Fruit fly (Drosophila melanogaster) whole organism, embryonic: ENCODE results near the gene CG6847.

ENCODE experiments used
- Atf3 ChIP-seq: fragments of 200-800 bp; sonication (Bioruptor generic); optimal IDR thresholded peaks from 3 replicates; lab custom pipeline; 2016; ENCODE audit warnings: missing biosample characterization, missing genetic modification characterization
- Atf6 ChIP-seq: fragments of 200-800 bp; sonication (Bioruptor generic); IDR thresholded peaks from 2 replicates; pipeline ENCODE4 v1.3.6; 2022; ENCODE audit warnings: missing biosample characterization, missing genetic modification characterization
- B-H1 ChIP-seq: fragments of 200-800 bp; sonication (Bioruptor generic); IDR thresholded peaks from 3 replicates; pipeline ENCODE4 v1.3.6; 2022; ENCODE audit warnings: missing biosample characterization, missing genetic modification characterization
- B-H2 ChIP-seq: fragments of 200-800 bp; sonication (Bioruptor generic); optimal IDR thresholded peaks from 2 replicates; lab custom pipeline; 2018; ENCODE audit warnings: missing biosample characterization, mild to moderate bottlenecking, missing genetic modification characterization
- CG10462 ChIP-seq: fragments of 200-800 bp; sonication (Bioruptor generic); optimal IDR thresholded peaks from 2 replicates; lab custom pipeline; 2016; ENCODE audit warnings: missing biosample characterization, missing genetic modification characterization
- CG10654 ChIP-seq: fragments of 200-800 bp; sonication (Bioruptor generic); optimal IDR thresholded peaks from 2 replicates; lab custom pipeline; 2016; ENCODE audit warnings: missing biosample characterization, missing genetic modification characterization
- CG11560 ChIP-seq: fragments of 200-800 bp; sonication (Bioruptor generic); IDR thresholded peaks from 3 replicates; pipeline ENCODE4 v1.3.6; 2022; ENCODE audit warnings: missing biosample characterization, missing genetic modification characterization
- CG12219 ChIP-seq: fragments of 200-800 bp; sonication (Bioruptor generic); optimal IDR thresholded peaks from 3 replicates; lab custom pipeline; 2018; ENCODE audit warnings: missing biosample characterization, mild to moderate bottlenecking, missing genetic modification characterization
- CG12942 ChIP-seq: fragments of 200-800 bp; sonication (Bioruptor generic); optimal IDR thresholded peaks from 3 replicates; lab custom pipeline; 2016; ENCODE audit warnings: missing biosample characterization, missing genetic modification characterization
- CG13296 ChIP-seq: fragments of 200-800 bp; sonication (Bioruptor generic); optimal IDR thresholded peaks from 3 replicates; lab custom pipeline; 2018; ENCODE audit warnings: missing biosample characterization, mild to moderate bottlenecking, missing genetic modification characterization
- CG14050 ChIP-seq: fragments of 200-800 bp; sonication (Bioruptor generic); IDR thresholded peaks from 3 replicates; pipeline ENCODE4 v1.3.6; 2022; ENCODE audit warnings: missing biosample characterization, missing genetic modification characterization
- CG14441 ChIP-seq: fragments of 200-800 bp; sonication (Bioruptor generic); IDR thresholded peaks from 2 replicates; pipeline ENCODE4 v1.3.6; 2022; ENCODE audit warnings: missing biosample characterization, missing genetic modification characterization
- CG15011 ChIP-seq: fragments of 200-800 bp; sonication (Bioruptor generic); optimal IDR thresholded peaks from 3 replicates; lab custom pipeline; 2018; ENCODE audit warnings: missing biosample characterization, mild to moderate bottlenecking, missing genetic modification characterization
- CG16863 ChIP-seq: fragments of 200-800 bp; sonication (Bioruptor generic); optimal IDR thresholded peaks from 3 replicates; lab custom pipeline; 2016; ENCODE audit warnings: missing biosample characterization, missing genetic modification characterization
- CG17912 ChIP-seq: fragments of 200-800 bp; sonication (Bioruptor generic); optimal IDR thresholded peaks from 2 replicates; lab custom pipeline; 2018; ENCODE audit warnings: missing biosample characterization, mild to moderate bottlenecking, missing genetic modification characterization
- CG18262 ChIP-seq: fragments of 200-800 bp; optimal IDR thresholded peaks from 3 replicates; lab custom pipeline; 2019; ENCODE audit warnings: missing biosample characterization, mild to moderate bottlenecking, missing genetic modification characterization, moderate library complexity
- CG2120 ChIP-seq: fragments of 200-800 bp; sonication (Bioruptor generic); optimal IDR thresholded peaks from 3 replicates; lab custom pipeline; 2016; ENCODE audit warnings: missing biosample characterization, missing genetic modification characterization
- CG2199 ChIP-seq: fragments of 200-800 bp; sonication (Bioruptor generic); IDR thresholded peaks from 3 replicates; pipeline ENCODE4 v1.3.6; 2022; ENCODE audit warnings: missing biosample characterization, missing genetic modification characterization
- CG3065 ChIP-seq: fragments of 200-800 bp; sonication (Bioruptor generic); optimal IDR thresholded peaks from 2 replicates; lab custom pipeline; 2016; ENCODE audit warnings: missing biosample characterization, missing genetic modification characterization
- CG31365 ChIP-seq: fragments of 200-800 bp; sonication (Bioruptor generic); optimal IDR thresholded peaks from 2 replicates; lab custom pipeline; 2018; ENCODE audit warnings: missing biosample characterization, mild to moderate bottlenecking, missing genetic modification characterization
- CG32772 ChIP-seq: fragments of 200-800 bp; sonication (Bioruptor generic); IDR thresholded peaks from 2 replicates; pipeline ENCODE4 v1.3.6; 2022; ENCODE audit warnings: missing biosample characterization, missing genetic modification characterization
- CG4424 ChIP-seq: fragments of 200-800 bp; sonication (Bioruptor generic); optimal IDR thresholded peaks from 3 replicates; lab custom pipeline; 2016; ENCODE audit warnings: missing biosample characterization, missing genetic modification characterization
- CG6689 ChIP-seq: fragments of 200-800 bp; sonication (Bioruptor generic); IDR thresholded peaks from 2 replicates; pipeline ENCODE4 v1.3.6; 2022; ENCODE audit warnings: missing biosample characterization, missing genetic modification characterization
- CG8290 ChIP-seq, 3 experiments: fragments of 200-800 bp; sonication (Bioruptor generic); optimal IDR thresholded peaks; 2 replicates each; lab custom pipeline; 2016 to 2019; ENCODE audit warnings: missing biosample characterization in 3 of 3, missing genetic modification characterization in 3 of 3, mild to moderate bottlenecking in 2 of 3, moderate library complexity in 1 of 3
- D ChIP-seq, 2 experiments: fragments of 200-800 bp in 1 of 2; fragments of >200 bp in 1 of 2; sonication (Bioruptor generic) in 1 of 2; optimal IDR thresholded peaks; 2 replicates in 1 of 2; 3 replicates in 1 of 2; lab custom pipeline; 2017; ENCODE audit warnings: mild to moderate bottlenecking in 1 of 2, missing biosample characterization in 1 of 2, missing genetic modification characterization in 1 of 2, missing genetic modification reagents in 1 of 2
- Fer1 ChIP-seq: fragments of 200-800 bp; sonication (Bioruptor generic); optimal IDR thresholded peaks from 2 replicates; lab custom pipeline; 2017; ENCODE audit warnings: missing biosample characterization, mild to moderate bottlenecking, missing genetic modification characterization
- Hmr ChIP-seq: fragments of 200-800 bp; sonication (Bioruptor generic); optimal IDR thresholded peaks from 3 replicates; lab custom pipeline; 2017; ENCODE audit warnings: mild to moderate bottlenecking, missing biosample characterization, missing genetic modification reagents, missing genetic modification characterization
- Hr3 ChIP-seq: fragments of 200-800 bp; sonication (Bioruptor generic); optimal IDR thresholded peaks from 3 replicates; lab custom pipeline; 2016; ENCODE audit warnings: missing biosample characterization, missing genetic modification characterization
- NC2α ChIP-seq: fragments of 200-800 bp; sonication (Bioruptor generic); optimal IDR thresholded peaks from 2 replicates; lab custom pipeline; 2016; ENCODE audit warnings: missing biosample characterization, missing genetic modification characterization
- NC2β ChIP-seq: fragments of 200-800 bp; sonication (Bioruptor generic); optimal IDR thresholded peaks from 2 replicates; lab custom pipeline; 2016; ENCODE audit warnings: missing biosample characterization, missing genetic modification characterization
- Sry-β ChIP-seq: fragments of 200-800 bp; sonication (Bioruptor generic); optimal IDR thresholded peaks from 2 replicates; lab custom pipeline; 2018; ENCODE audit warnings: missing biosample characterization, mild to moderate bottlenecking, missing genetic modification characterization, moderate library complexity
- Taf1 ChIP-seq: fragments of 200-800 bp; sonication (Bioruptor generic); IDR thresholded peaks from 2 replicates; pipeline ENCODE4 v1.3.6; 2022; ENCODE audit warnings: missing biosample characterization, missing genetic modification characterization
- Vsx1 ChIP-seq: fragments of 200-800 bp; sonication (Bioruptor generic); optimal IDR thresholded peaks from 2 replicates; lab custom pipeline; 2017; ENCODE audit warnings: missing biosample characterization, mild to moderate bottlenecking, missing genetic modification characterization, missing genetic modification reagents
- ab ChIP-seq: fragments of 200-800 bp; sonication (Bioruptor generic); optimal IDR thresholded peaks from 2 replicates; lab custom pipeline; 2016; ENCODE audit warnings: missing biosample characterization, missing genetic modification characterization
- bowl ChIP-seq: fragments of 200-800 bp; sonication (Bioruptor generic); IDR thresholded peaks from 2 replicates; pipeline ENCODE4 v1.3.6; 2022; ENCODE audit warnings: missing biosample characterization, missing genetic modification characterization
- btn ChIP-seq: fragments of 200-800 bp; sonication (Bioruptor generic); optimal IDR thresholded peaks from 2 replicates; lab custom pipeline; 2016; ENCODE audit warnings: missing biosample characterization, missing genetic modification characterization
- chif ChIP-seq, 2 experiments: fragments of 200-800 bp; sonication (Bioruptor generic); optimal IDR thresholded peaks; 3 replicates each; lab custom pipeline; 2016; ENCODE audit warnings: missing biosample characterization in 2 of 2, missing genetic modification characterization in 2 of 2
- chinmo ChIP-seq: fragments of 200-800 bp; sonication (Bioruptor generic); IDR thresholded peaks from 4 replicates; pipeline ENCODE4 v1.3.6; 2022; ENCODE audit warnings: missing biosample characterization, missing genetic modification characterization; ENCODE audit not compliant: partially characterized antibody
- ci ChIP-seq: fragments of 200-800 bp; sonication (Bioruptor generic); IDR thresholded peaks from 3 replicates; pipeline ENCODE4 v1.3.6; 2022; ENCODE audit warnings: missing biosample characterization, missing genetic modification characterization
- danr ChIP-seq: fragments of 200-800 bp; sonication (Bioruptor generic); IDR thresholded peaks from 2 replicates; pipeline ENCODE4 v1.3.6; 2022; ENCODE audit warnings: missing biosample characterization, missing genetic modification characterization
- dmrt11E ChIP-seq: fragments of 200-800 bp; sonication (Bioruptor generic); optimal IDR thresholded peaks from 3 replicates; lab custom pipeline; 2018; ENCODE audit warnings: missing biosample characterization, mild to moderate bottlenecking, missing genetic modification characterization, moderate library complexity
- eve ChIP-seq, 2 experiments: fragments of >200 bp; optimal IDR thresholded peaks; 2 replicates each; lab custom pipeline; 2017; ENCODE audit warnings: missing biosample characterization in 2 of 2, missing genetic modification characterization in 2 of 2
- fru ChIP-seq: fragments of >200 bp; optimal IDR thresholded peaks from 2 replicates; lab custom pipeline; 2017
- her ChIP-seq: fragments of 200-800 bp; sonication (Bioruptor generic); optimal IDR thresholded peaks from 2 replicates; lab custom pipeline; 2016; ENCODE audit warnings: missing biosample characterization, missing genetic modification characterization
- kay ChIP-seq: fragments of 200-800 bp; sonication (Bioruptor generic); optimal IDR thresholded peaks from 2 replicates; lab custom pipeline; 2016; ENCODE audit warnings: missing biosample characterization, missing genetic modification characterization
- phol ChIP-seq: fragments of 200-800 bp; sonication (Bioruptor generic); optimal IDR thresholded peaks from 3 replicates; lab custom pipeline; 2018; ENCODE audit warnings: missing biosample characterization, mild to moderate bottlenecking, missing genetic modification characterization, moderate library complexity
- slbo ChIP-seq: fragments of 200-800 bp; sonication (Bioruptor generic); IDR thresholded peaks from 2 replicates; pipeline ENCODE4 v1.3.6; 2022; ENCODE audit warnings: missing biosample characterization, missing genetic modification characterization
- z ChIP-seq: fragments of 200-800 bp; sonication (Bioruptor generic); IDR thresholded peaks from 3 replicates; pipeline ENCODE4 v1.3.6; 2022; ENCODE audit warnings: missing biosample characterization, missing genetic modification characterization

The CG6847 gene

DNA sequence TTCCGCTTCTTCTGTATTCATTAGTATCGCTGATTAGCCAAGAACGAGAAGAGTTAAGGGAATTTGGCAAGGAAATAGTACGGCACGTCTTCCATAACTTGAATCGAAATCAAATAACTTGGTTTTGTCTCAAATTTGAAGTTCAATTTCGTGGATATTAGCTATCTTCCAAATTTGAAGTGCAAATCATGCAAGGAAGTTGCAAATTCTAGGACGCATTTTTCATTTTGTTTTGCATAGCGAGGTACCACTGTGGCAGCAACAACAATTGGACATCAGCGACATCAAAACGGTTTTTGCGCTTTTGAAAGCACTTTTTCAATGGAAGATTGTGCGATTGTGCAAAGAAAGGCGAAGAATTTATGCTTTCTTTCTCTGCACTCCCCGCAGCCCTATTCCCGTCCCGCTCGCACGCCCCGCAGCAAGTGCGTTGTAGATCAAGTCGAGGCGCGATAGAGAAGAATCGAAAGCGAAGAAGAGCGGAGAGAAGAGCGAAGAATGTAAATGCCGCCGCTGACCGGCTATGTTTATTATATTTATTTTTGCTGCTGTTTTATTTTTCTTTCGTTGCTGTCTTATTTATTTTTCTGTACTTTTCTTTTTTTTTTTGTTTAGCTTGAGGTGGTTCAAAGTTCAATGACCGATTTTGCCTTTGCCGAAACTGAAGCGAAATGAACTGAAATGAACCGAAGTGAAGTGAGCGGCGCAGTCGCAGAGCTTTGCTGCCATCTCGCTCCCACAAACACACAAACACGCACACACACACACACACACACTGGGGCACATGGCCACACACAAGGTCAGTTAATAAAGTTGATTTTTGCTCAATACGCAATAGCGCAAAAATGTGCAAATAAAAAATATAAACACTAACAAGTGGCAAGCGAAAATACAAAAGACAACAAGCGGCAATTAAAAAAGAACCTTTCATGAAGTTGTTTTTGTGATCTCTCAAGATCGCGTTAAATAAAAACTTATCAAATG, 29.8 kb upstream of the CG6847 start (continued):
- TF ChIP-seq CG16863 (GFP tag; lab: Kevin White, UChicago) (peak; percentile 39), kay (GFP tag; lab: Kevin White, UChicago) (no peak), Taf1 (peak; percentile 57; the same call in 1 of the 2 replicates), CG8290 (GFP tag; optimal IDR thresholded peaks at IDR 0.05; lab: Kevin White, UChicago) (no peak), CG8290 (tag; optimal IDR thresholded peaks at IDR 0.05; lab: Kevin White, UChicago) (peak in 1 of 2 experiments; percentile 85), CG14441 (peak; percentile 73), CG14050 (GFP tag; lab: Robert Waterston, UW) (peak; percentile 48; the same call in 2 of the 3 replicates), phol (tag; lab: Kevin White, UChicago) (peak; percentile 51), NC2α (no peak), CG32772 (GFP tag; lab: Robert Waterston, UW) (peak; percentile 32; the same call in 1 of the 2 replicates), Sry-β (GFP tag; lab: Kevin White, UChicago) (no peak), slbo (GFP tag; lab: Robert Waterston, UW) (peak; percentile 81), Fer1 (peak; percentile 33), Atf6 (GFP tag; lab: Robert Waterston, UW) (peak; percentile 61; the same call in 1 of the 2 replicates), B-H1 (GFP tag; lab: Robert Waterston, UW) (peak; percentile 38; the same call in 1 of the 3 replicates), CG17912 (GFP tag; lab: Kevin White, UChicago) (no peak), CG2120 (GFP tag; lab: Kevin White, UChicago) (peak; percentile 76), eve (GFP tag; optimal IDR thresholded peaks at IDR 0.05; lab: Kevin White, UChicago) (peak in 1 of 2 experiments; percentile 83), dmrt11E (tag; lab: Kevin White, UChicago) (no peak), CG4424 (GFP tag; lab: Kevin White, UChicago) (peak; percentile 33), Hmr (GFP tag; lab: Kevin White, UChicago) (peak; percentile 43), B-H2 (no peak), Atf3 (GFP tag; lab: Kevin White, UChicago) (no peak), CG13296 (GFP tag; lab: Kevin White, UChicago) (peak; percentile 17), CG31365 (peak; percentile 25), CG10462 (no peak), btn (no peak), CG10654 (peak; percentile 24), CG2199 (GFP tag; lab: Robert Waterston, UW) (no peak), chif (GFP tag; optimal IDR thresholded peaks at IDR 0.05; lab: Kevin White, UChicago) (peak in 1 of 2 experiments; percentile 15), her (GFP tag; lab: Kevin White, UChicago) (peak; percentile 54), CG6689 (GFP tag; lab: Robert Waterston, UW) (no peak), CG12942 (no peak), ab (no peak), fru (lab: Kevin White, UChicago) (no peak), CG15011 (GFP tag; lab: Kevin White, UChicago) (no peak), CG11560 (tag; lab: Robert Waterston, UW) (no peak), Vsx1 (no peak), z (GFP tag; lab: Robert Waterston, UW) (no peak), CG12219 (GFP tag; lab: Kevin White, UChicago) (peak; percentile 21), CG3065 (GFP tag; lab: Kevin White, UChicago) (no peak), danr (GFP tag; lab: Robert Waterston, UW) (peak; percentile 36; the same call in 1 of the 2 replicates), NC2β (GFP tag; lab: Kevin White, UChicago) (no peak), CG18262 (tag; lab: Kevin White, UChicago) (peak; percentile 22), bowl (GFP tag; lab: Robert Waterston, UW) (no peak), chinmo (GFP tag; lab: Robert Waterston, UW) (0 out of 4 replicates have a peak, but pooled peaks have one; percentile 16), ci (no peak), D (optimal IDR thresholded peaks at IDR 0.05; lab: Kevin White, UChicago) (no peak), D (GFP tag; optimal IDR thresholded peaks at IDR 0.05; lab: Kevin White, UChicago) (no peak), Hr3 (GFP tag; lab: Kevin White, UChicago) (no peak)
